Fruit fly (Drosophila melanogaster): ENCODE measurements around the gene vn.

The vn gene

dm6 chr3L:5881310-5882208, 36.1 kb upstream of the vn start (continued):
- TF ChIP-seq CG12155 (GFP tag; optimal IDR thresholded peaks at IDR 0.05), result no peak
- TF ChIP-seq psq (GFP tag; optimal IDR thresholded peaks at IDR 0.05), result no peak
- TF ChIP-seq fru (optimal IDR thresholded peaks at IDR 0.05), result no peak
- TF ChIP-seq CG7271 (tag; optimal IDR thresholded peaks at IDR 0.05), result no peak
- TF ChIP-seq Oaz (GFP tag; IDR thresholded peaks at IDR 0.05), result peak; percentile 42; the same call in 1 of the 2 replicates
- TF ChIP-seq Ada2b (GFP tag; IDR thresholded peaks at IDR 0.05), result no peak
- no peak for TF ChIP-seq gro (GFP tag; optimal IDR thresholded peaks at IDR 0.05)
- TF ChIP-seq H15 (GFP tag; IDR thresholded peaks at IDR 0.05), result no peak
- peak; percentile 43 for TF ChIP-seq CG12104 (GFP tag; optimal IDR thresholded peaks at IDR 0.05)
- TF ChIP-seq Dbx (GFP tag; IDR thresholded peaks at IDR 0.05), result no peak
- no peak for TF ChIP-seq ems (GFP tag; optimal IDR thresholded peaks at IDR 0.05)
- no peak for TF ChIP-seq dm (GFP tag; optimal IDR thresholded peaks at IDR 0.05)
- no peak for TF ChIP-seq CG11696 (GFP tag; IDR thresholded peaks at IDR 0.05)
- TF ChIP-seq CG31365 (tag; optimal IDR thresholded peaks at IDR 0.05), result no peak
- TF ChIP-seq CoRest (tag; optimal IDR thresholded peaks at IDR 0.05), result peak; percentile 77
- peak; percentile 63 for TF ChIP-seq CG9437 (GFP tag; optimal IDR thresholded peaks at IDR 0.05)
- no peak for TF ChIP-seq CG33213 (GFP tag; optimal IDR thresholded peaks at IDR 0.05)
- 0 out of 3 replicates have a peak, but pooled peaks have one; percentile 33 for TF ChIP-seq otp (GFP tag; IDR thresholded peaks at IDR 0.05)
- TF ChIP-seq pros (GFP tag; optimal IDR thresholded peaks at IDR 0.05), result no peak
- no peak for TF ChIP-seq nerfin-1 (tag; optimal IDR thresholded peaks at IDR 0.05)
- TF ChIP-seq zfh2 (GFP tag; optimal IDR thresholded peaks at IDR 0.05), result no peak
- no peak for TF ChIP-seq jing (GFP tag; optimal IDR thresholded peaks at IDR 0.05)
- no peak for TF ChIP-seq tna (GFP tag; IDR thresholded peaks at IDR 0.05; ENCODE audit: partially characterized antibody)
- peak; percentile 68 for TF ChIP-seq CG30403 (GFP tag; optimal IDR thresholded peaks at IDR 0.05)
- TF ChIP-seq luna (GFP tag; optimal IDR thresholded peaks at IDR 0.05), result no peak
- TF ChIP-seq eve (GFP tag; optimal IDR thresholded peaks at IDR 0.05), result no peak
- TF ChIP-seq Dll (GFP tag; IDR thresholded peaks at IDR 0.05; ENCODE audit: partially characterized antibody), result no peak
- TF ChIP-seq gt (GFP tag; IDR thresholded peaks at IDR 0.05), result no peak
- TF ChIP-seq B-H2 (GFP tag; optimal IDR thresholded peaks at IDR 0.05), result no peak
- no peak for TF ChIP-seq CG6175 (GFP tag; IDR thresholded peaks at IDR 0.05)
- no peak for TF ChIP-seq bigmax (GFP tag; optimal IDR thresholded peaks at IDR 0.05)
- peak; percentile 23 for TF ChIP-seq CG4282 (GFP tag; optimal IDR thresholded peaks at IDR 0.05)
- no peak for TF ChIP-seq CG1024 (GFP tag; IDR thresholded peaks at IDR 0.05)
- no peak for TF ChIP-seq sisA (GFP tag; IDR thresholded peaks at IDR 0.05)
- no peak for TF ChIP-seq CG13287 (GFP tag; IDR thresholded peaks at IDR 0.05; ENCODE audit: partially characterized antibody)
- no peak for TF ChIP-seq usp (GFP tag; optimal IDR thresholded peaks at IDR 0.05)
- no peak for TF ChIP-seq nom (GFP tag; optimal IDR thresholded peaks at IDR 0.05)
- TF ChIP-seq CG17385 (GFP tag; optimal IDR thresholded peaks at IDR 0.05), result peak; percentile 64
- TF ChIP-seq lola (GFP tag; optimal IDR thresholded peaks at IDR 0.05), result peak in 1 of 3 experiments; percentile 77
- TF ChIP-seq Doc3 (GFP tag; IDR thresholded peaks at IDR 0.05; ENCODE audit: partially characterized antibody), result no peak
- peak; percentile 64 for TF ChIP-seq az2 (GFP tag; optimal IDR thresholded peaks at IDR 0.05)
- TF ChIP-seq CG10654 (GFP tag; optimal IDR thresholded peaks at IDR 0.05), result no peak
- TF ChIP-seq wek (GFP tag; optimal IDR thresholded peaks at IDR 0.05), result no peak
- peak; percentile 97 for TF ChIP-seq sens (GFP tag)
- no peak for TF ChIP-seq Dfd (GFP tag; optimal IDR thresholded peaks at IDR 0.05)
- TF ChIP-seq CG12299 (tag; optimal IDR thresholded peaks at IDR 0.05), result no peak
- TF ChIP-seq kah (GFP tag; optimal IDR thresholded peaks at IDR 0.05), result no peak
- no peak for TF ChIP-seq Awh (GFP tag; IDR thresholded peaks at IDR 0.05)
- TF ChIP-seq CG12769 (tag; optimal IDR thresholded peaks at IDR 0.05), result no peak
- peak; percentile 63 for TF ChIP-seq CG1602 (GFP tag; optimal IDR thresholded peaks at IDR 0.05)

All from whole organism, embryonic.